Fruit fly (Drosophila melanogaster): Measurements from ENCODE around the gene CG14315.
A peak's percentile ranks its signal among the peaks of the same experiment; 100 is the strongest.

dm6 chr3R:18171983-18172967 is 13.8 kb downstream of the CG14315 start:
- TF ChIP-seq Jra (GFP tag; optimal IDR thresholded peaks at IDR 0.05) = no peak
- TF ChIP-seq usp (GFP tag; optimal IDR thresholded peaks at IDR 0.05) = no peak
- no peak for TF ChIP-seq rgr (GFP tag; optimal IDR thresholded peaks at IDR 0.05)
- TF ChIP-seq lola (GFP tag; optimal IDR thresholded peaks at IDR 0.05) = no peak
- TF ChIP-seq foxo (GFP tag; optimal IDR thresholded peaks at IDR 0.05) = peak in 1 of 2 experiments; percentile 77
- TF ChIP-seq Mio (GFP tag; optimal IDR thresholded peaks at IDR 0.05) = no peak
- TF ChIP-seq HLH106 (tag; optimal IDR thresholded peaks at IDR 0.05) = peak; percentile 73
- peak; percentile 78 for TF ChIP-seq h (GFP tag; optimal IDR thresholded peaks at IDR 0.05)
- no peak for TF ChIP-seq Dfd (GFP tag; optimal IDR thresholded peaks at IDR 0.05)
- TF ChIP-seq sv (GFP tag; optimal IDR thresholded peaks at IDR 0.05) = peak; percentile 93
- TF ChIP-seq sage (GFP tag; optimal IDR thresholded peaks at IDR 0.05) = no peak
- TF ChIP-seq pan (optimal IDR thresholded peaks at IDR 0.05) = no peak

Data from whole organism, wandering third instar larva.